Worm (Caenorhabditis elegans) whole organism, early embryonic: ENCODE results near the gene cyp-34A7.

Experiments used
- B0310.2 ChIP-seq: sonication (generic microtip); optimal IDR thresholded peaks from 2 replicates; lab custom pipeline; 2016; ENCODE audit warnings: mild to moderate bottlenecking, missing genetic modification characterization, missing compliant biosample characterization
- F13C5.2 ChIP-seq: sonication (generic microtip); optimal IDR thresholded peaks from 2 replicates; lab custom pipeline; 2017; ENCODE audit warnings: mild to moderate bottlenecking, missing genetic modification characterization, inconsistent platforms, missing compliant biosample characterization
- aly-1 ChIP-seq: sonication (generic microtip); optimal IDR thresholded peaks from 2 replicates; lab custom pipeline; 2016; ENCODE audit warnings: missing genetic modification characterization, missing compliant biosample characterization
- ama-1 ChIP-seq: fragments of 150-350 bp; optimal IDR thresholded peaks from 2 replicates; lab custom pipeline; 2014
- ceh-36 ChIP-seq: sonication (generic microtip); optimal IDR thresholded peaks from 2 replicates; lab custom pipeline; 2016; ENCODE audit warnings: missing genetic modification characterization, inconsistent platforms, missing compliant biosample characterization
- ets-7 ChIP-seq: sonication (generic microtip); optimal IDR thresholded peaks from 2 replicates; lab custom pipeline; 2016; ENCODE audit warnings: missing genotype, missing genetic modification characterization, missing compliant biosample characterization
- flt-1 ChIP-seq: fragments of 200-800 bp; sonication (Bioruptor generic); IDR thresholded peaks from 2 replicates; pipeline ENCODE4 v1.3.6; 2022; ENCODE audit warnings: missing genetic modification characterization, missing compliant biosample characterization
- hnd-1 ChIP-seq: sonication (generic microtip); optimal IDR thresholded peaks from 2 replicates; lab custom pipeline; 2016; ENCODE audit warnings: missing genetic modification characterization, missing compliant biosample characterization
- pes-1 ChIP-seq: fragments of 200-800 bp; sonication (Bioruptor generic); IDR thresholded peaks from 2 replicates; pipeline ENCODE4 v1.3.6; 2022; ENCODE audit warnings: missing genetic modification reagents, missing genetic modification characterization, missing compliant biosample characterization
- scrt-1 ChIP-seq: fragments of 200-800 bp; sonication (Bioruptor generic); IDR thresholded peaks from 2 replicates; pipeline ENCODE4 v1.3.6; 2022; ENCODE audit warnings: missing genetic modification characterization, missing compliant biosample characterization
- sea-1 ChIP-seq: fragments of 200-800 bp; sonication (Bioruptor generic); conservative IDR thresholded peaks from 2 replicates; pipeline ENCODE4 v1.3.6; 2022; ENCODE audit warnings: missing genetic modification characterization, missing compliant biosample characterization
- tra-4 ChIP-seq: sonication (generic microtip); optimal IDR thresholded peaks from 2 replicates; lab custom pipeline; 2017; ENCODE audit warnings: missing genetic modification characterization, missing compliant biosample characterization

DNA sequence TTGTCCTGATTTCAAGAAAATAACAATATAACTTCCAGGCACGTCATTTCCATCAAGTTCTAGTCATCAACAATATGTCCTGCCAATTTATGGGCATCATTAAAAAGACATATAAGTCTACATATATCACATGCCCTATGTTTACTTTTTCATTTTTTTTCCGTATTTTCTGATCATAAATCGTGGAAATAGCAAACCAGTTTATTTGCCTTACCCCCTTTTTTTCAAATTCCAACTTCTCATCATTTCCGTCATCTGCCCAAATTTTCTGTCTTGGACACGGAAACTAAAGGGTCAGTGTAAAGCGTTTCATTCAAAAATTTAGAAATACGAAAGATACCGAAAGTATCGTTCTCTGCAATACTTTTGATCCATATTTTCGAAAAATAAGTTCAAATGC lies 28.7 kb upstream of the cyp-34A7 start:
- TF ChIP-seq tra-4 (no peak), sea-1 (GFP tag; lab: Robert Waterston, UW) (no peak), ama-1 (lab: Kevin White, UChicago) (no peak), scrt-1 (GFP tag; lab: Robert Waterston, UW) (no peak), aly-1 (tag; lab: Kevin White, UChicago) (no peak), F13C5.2 (tag; lab: Kevin White, UChicago) (no peak), B0310.2 (tag; lab: Kevin White, UChicago) (no peak), flt-1 (GFP tag; lab: Robert Waterston, UW) (no peak), hnd-1 (tag; lab: Kevin White, UChicago) (no peak), ceh-36 (no peak), pes-1 (GFP tag; lab: Robert Waterston, UW) (no peak), ets-7 (tag; lab: Kevin White, UChicago) (no peak)
